Worm (Caenorhabditis elegans): ENCODE data around the gene erd-2.1.
A peak's percentile ranks its signal among the peaks of the same experiment; 100 is the strongest.

The erd-2.1 gene

DNA sequence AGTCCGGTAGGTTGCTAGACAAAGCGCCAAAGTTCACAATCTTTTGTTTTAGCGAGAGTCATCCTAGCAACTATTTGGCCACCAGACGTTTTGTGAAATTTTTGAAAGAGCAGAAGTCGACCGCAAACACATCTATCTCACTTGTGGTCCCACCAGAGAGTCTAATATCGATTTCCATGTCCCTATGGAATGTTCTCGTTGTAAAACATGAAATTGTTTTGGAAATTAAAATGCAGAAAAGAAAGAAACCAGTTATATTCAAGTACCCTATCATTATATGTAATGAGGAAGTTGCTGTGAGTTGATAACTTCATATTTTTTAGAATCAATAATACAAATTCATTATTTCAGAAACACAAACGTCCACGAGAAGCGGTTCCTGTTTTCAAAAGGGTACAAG is 26.1 kb upstream of the erd-2.1 start:
- TF ChIP-seq lin-13 (tag; optimal IDR thresholded peaks at IDR 0.05) (no peak), nhr-76 (tag; optimal IDR thresholded peaks at IDR 0.05) (no peak), sptf-1 (tag; optimal IDR thresholded peaks at IDR 0.05) (no peak), flh-1 (GFP tag; optimal IDR thresholded peaks at IDR 0.05) (no peak), ceh-39 (tag; optimal IDR thresholded peaks at IDR 0.05) (no peak), elt-3 (tag; optimal IDR thresholded peaks at IDR 0.05) (no peak), unc-39 (tag; optimal IDR thresholded peaks at IDR 0.05) (no peak), nhr-237 (tag; optimal IDR thresholded peaks at IDR 0.05) (no peak), nhr-28 (tag; optimal IDR thresholded peaks at IDR 0.05) (no peak), sem-2 (GFP tag; optimal IDR thresholded peaks at IDR 0.05) (no peak)

DNA sequence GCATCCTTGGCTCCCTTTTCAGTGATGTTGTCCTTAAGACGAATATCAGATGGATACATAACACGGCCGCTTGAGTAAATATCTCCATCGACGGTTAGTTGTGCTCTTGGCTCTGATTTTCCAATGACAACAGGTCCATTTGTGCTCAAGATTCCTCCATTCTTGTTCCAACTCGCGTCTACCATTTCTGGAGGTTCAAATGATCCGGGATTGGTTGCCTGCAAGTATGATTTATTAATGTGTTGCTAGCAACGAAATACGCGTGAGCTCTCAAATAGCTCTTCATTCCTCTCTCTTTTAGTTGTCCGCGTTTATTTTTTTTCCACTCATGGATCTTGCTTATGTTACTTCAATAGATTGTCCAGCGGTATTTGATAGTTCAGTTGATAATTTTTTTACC is 25.1 kb upstream of the erd-2.1 start, which contains the start of gene arrd-28:
arrd-28 (plus strand) TSS at position 301 of the 400 bp plus-strand sequence.
- TF ChIP-seq nhr-28 (tag; optimal IDR thresholded peaks at IDR 0.05), result no peak
- TF ChIP-seq unc-39 (tag; optimal IDR thresholded peaks at IDR 0.05), result no peak
- no peak for TF ChIP-seq ces-1 (GFP tag; optimal IDR thresholded peaks at IDR 0.05)
- TF ChIP-seq elt-1 (tag; optimal IDR thresholded peaks at IDR 0.05; ENCODE audit: borderline replicate concordance, insufficient read depth), result no peak
- TF ChIP-seq elt-3 (tag; optimal IDR thresholded peaks at IDR 0.05), result no peak
- TF ChIP-seq mab-5 (tag; optimal IDR thresholded peaks at IDR 0.05), result no peak
- no peak for TF ChIP-seq nhr-237 (tag; optimal IDR thresholded peaks at IDR 0.05)
- no peak for TF ChIP-seq hlh-1 (tag; optimal IDR thresholded peaks at IDR 0.05)
- no peak for TF ChIP-seq ceh-43 (GFP tag; optimal IDR thresholded peaks at IDR 0.05)
- no peak for TF ChIP-seq zip-8 (tag; optimal IDR thresholded peaks at IDR 0.05)
- no peak for TF ChIP-seq mep-1 (tag; optimal IDR thresholded peaks at IDR 0.05)
- no peak for TF ChIP-seq ceh-83 (GFP tag; optimal IDR thresholded peaks at IDR 0.05)
- TF ChIP-seq pha-4 (tag; optimal IDR thresholded peaks at IDR 0.05), result no peak
- TF ChIP-seq lin-32 (GFP tag; optimal IDR thresholded peaks at IDR 0.05), result no peak
- no peak for TF ChIP-seq lsy-2 (tag; optimal IDR thresholded peaks at IDR 0.05)
- no peak for TF ChIP-seq ham-2 (GFP tag; optimal IDR thresholded peaks at IDR 0.05)
- no peak for TF ChIP-seq tbx-8 (GFP tag; optimal IDR thresholded peaks at IDR 0.05)
- TF ChIP-seq nhr-76 (tag; optimal IDR thresholded peaks at IDR 0.05), result no peak

DNA sequence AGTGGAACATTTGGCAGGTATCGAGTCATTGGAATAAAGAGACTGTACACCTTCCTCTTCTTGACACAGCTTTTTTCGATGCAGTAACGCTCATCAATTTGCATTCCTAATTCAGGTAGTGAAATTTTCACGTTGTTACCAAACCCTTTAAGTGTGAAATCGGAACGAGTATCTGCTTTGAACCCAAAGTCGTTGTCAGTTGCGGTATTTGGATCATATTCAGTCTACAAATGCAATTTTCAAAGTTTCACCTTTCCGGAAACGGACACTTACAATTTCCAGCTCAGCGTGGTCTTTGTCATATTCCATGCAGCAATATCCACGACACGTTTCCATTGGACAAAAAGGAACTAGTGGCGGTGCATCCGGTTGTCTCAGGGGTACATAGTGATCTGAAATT is 24.0 kb upstream of the erd-2.1 start:
- no peak for TF ChIP-seq lin-13 (tag; optimal IDR thresholded peaks at IDR 0.05)
- no peak for TF ChIP-seq flh-1 (GFP tag; optimal IDR thresholded peaks at IDR 0.05)

DNA sequence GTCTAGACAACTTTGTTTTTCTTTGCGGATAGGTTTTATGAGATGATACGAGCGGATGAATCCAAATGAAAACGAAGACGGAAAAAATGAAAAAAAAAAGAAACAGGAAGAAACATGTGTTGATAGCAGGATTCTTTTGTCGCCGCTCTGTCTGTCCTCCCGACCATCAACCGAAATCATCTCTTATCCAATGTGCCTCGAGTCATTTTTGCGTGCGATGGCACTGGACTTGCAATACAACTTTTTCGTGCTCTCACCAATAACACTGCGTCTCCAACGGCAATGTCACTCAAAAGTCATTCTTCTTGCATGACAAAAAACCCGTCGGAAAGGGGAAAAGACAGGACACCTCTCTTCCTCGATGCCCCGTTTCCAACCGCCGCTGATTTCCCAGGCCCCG is 17.7 kb upstream of the erd-2.1 start, which contains the start of gene ncs-4:
ncs-4 (plus strand) TSS at position 227 of the 400 bp plus-strand sequence.
- TF ChIP-seq unc-120 (tag; optimal IDR thresholded peaks at IDR 0.05; ENCODE audit: poor library complexity, severe bottlenecking) (peak; percentile 52), unc-62 (GFP tag; optimal IDR thresholded peaks at IDR 0.05) (peak; percentile 31), mls-2 (tag; optimal IDR thresholded peaks at IDR 0.05) (no peak)

DNA sequence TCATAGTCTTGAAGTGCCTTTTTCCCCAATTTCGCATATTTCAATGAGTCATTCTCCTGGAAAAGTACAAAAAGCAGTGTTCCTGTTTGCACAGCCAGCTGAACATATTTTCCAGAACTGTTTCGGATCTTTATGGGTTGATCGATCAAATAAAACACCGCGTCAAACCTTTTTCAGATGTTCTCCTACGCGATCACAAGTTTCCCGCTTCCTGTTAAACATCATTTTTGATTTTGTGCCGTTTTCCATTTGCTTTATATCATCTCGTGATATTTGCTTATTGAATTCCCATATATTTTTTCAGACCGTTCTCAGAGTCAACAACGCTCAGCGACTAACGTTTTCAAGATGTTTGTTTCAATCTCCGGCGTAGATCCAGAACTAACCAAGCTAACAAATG is 16.1 kb upstream of the erd-2.1 start, which contains the start of gene C07A4.3:
C07A4.3 (plus strand) TSS at position 301 of the 400 bp plus-strand sequence.
- TF ChIP-seq nhr-76 (tag; optimal IDR thresholded peaks at IDR 0.05), result no peak
- TF ChIP-seq hlh-1 (tag; optimal IDR thresholded peaks at IDR 0.05), result no peak

DNA sequence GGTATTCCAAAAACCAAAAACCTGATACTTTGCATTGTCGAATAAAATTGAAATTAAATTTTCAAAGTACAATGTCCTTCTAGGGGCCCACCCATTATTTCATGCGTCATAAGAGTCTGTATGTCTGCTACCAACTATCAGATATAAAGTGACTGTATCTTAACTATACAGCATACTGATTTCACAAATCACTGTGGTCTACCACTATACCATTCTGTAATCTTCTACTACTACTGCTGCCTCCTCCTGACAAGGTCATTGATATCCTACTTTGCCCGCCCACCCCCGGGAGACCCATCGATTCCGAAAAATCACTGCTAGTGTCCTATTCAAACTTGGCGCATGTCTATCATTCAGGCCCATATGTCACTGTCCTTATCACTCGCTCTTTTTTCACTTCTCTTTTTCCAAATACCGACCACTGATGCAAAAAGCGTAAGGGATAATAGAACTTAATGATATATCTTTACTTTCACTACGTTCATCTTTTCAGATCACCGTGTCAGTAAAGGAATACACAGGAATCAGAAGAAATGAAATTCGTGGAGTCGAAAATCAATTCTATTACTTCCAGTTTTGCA is 13.5 kb upstream of the erd-2.1 start, which contains the start of gene C07A4.2:
C07A4.2 (plus strand) TSS at position 195 of the 581 bp plus-strand sequence.
- TF ChIP-seq nhr-237 (tag; optimal IDR thresholded peaks at IDR 0.05) (no peak), nhr-2 (tag; optimal IDR thresholded peaks at IDR 0.05) (no peak), blmp-1 (tag; optimal IDR thresholded peaks at IDR 0.05) (no peak), unc-120 (tag; optimal IDR thresholded peaks at IDR 0.05; ENCODE audit: poor library complexity, severe bottlenecking) (no peak), ceh-39 (tag; optimal IDR thresholded peaks at IDR 0.05) (no peak), pha-4 (tag; optimal IDR thresholded peaks at IDR 0.05) (no peak)

DNA sequence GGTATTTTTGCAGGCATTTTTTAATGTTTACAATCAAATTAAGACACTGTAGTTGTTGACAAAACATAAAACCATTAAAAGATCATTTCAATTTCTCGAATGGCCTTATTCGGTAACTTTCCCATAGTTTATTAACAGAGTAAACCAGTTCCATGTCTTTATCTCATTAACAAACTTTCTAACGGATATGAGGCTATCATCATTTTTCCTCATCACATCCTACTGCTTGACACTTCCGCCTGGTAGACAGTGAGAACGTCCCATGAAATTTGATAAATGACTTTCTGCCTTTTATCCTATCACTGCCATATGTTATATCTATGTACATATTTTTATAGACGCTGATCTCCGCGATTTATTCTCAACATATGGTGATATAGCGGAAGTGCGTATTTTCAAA is 12.0 kb upstream of the erd-2.1 start:
- TF ChIP-seq drap-1 (GFP tag; optimal IDR thresholded peaks at IDR 0.05) (no peak), unc-62 (GFP tag; optimal IDR thresholded peaks at IDR 0.05) (no peak), nhr-28 (tag; optimal IDR thresholded peaks at IDR 0.05) (no peak), M03D4.4 (tag; optimal IDR thresholded peaks at IDR 0.05) (no peak), nhr-12 (tag; optimal IDR thresholded peaks at IDR 0.05) (no peak), mab-5 (tag; optimal IDR thresholded peaks at IDR 0.05) (no peak), lin-13 (tag; optimal IDR thresholded peaks at IDR 0.05) (no peak), ztf-11 (tag; optimal IDR thresholded peaks at IDR 0.05) (no peak), sptf-1 (tag; optimal IDR thresholded peaks at IDR 0.05) (no peak), ceh-39 (tag; optimal IDR thresholded peaks at IDR 0.05) (no peak), unc-39 (tag; optimal IDR thresholded peaks at IDR 0.05) (no peak), lin-32 (GFP tag; optimal IDR thresholded peaks at IDR 0.05) (no peak), cnd-1 (tag; optimal IDR thresholded peaks at IDR 0.05) (no peak), nhr-237 (tag; optimal IDR thresholded peaks at IDR 0.05) (no peak), blmp-1 (tag; optimal IDR thresholded peaks at IDR 0.05) (no peak), elt-1 (tag; optimal IDR thresholded peaks at IDR 0.05; ENCODE audit: borderline replicate concordance, insufficient read depth) (no peak), lsy-2 (tag; optimal IDR thresholded peaks at IDR 0.05) (no peak)

Data from whole organism, mixed stage, embryonic.